Worm (Caenorhabditis elegans): Measurements from ENCODE around the gene ZC116.1.

- TF ChIP-seq cog-1 (tag; optimal IDR thresholded peaks at IDR 0.05) = no peak
- TF ChIP-seq flt-1 (GFP tag; IDR thresholded peaks at IDR 0.05) = no peak
- no peak for TF ChIP-seq T22C8.4 (GFP tag; IDR thresholded peaks at IDR 0.05)
- TF ChIP-seq med-1 (GFP tag; optimal IDR thresholded peaks at IDR 0.05; ENCODE audit: insufficient read depth) = no peak
- TF ChIP-seq tab-1 (GFP tag; IDR thresholded peaks at IDR 0.05) = no peak
- TF ChIP-seq ref-1 (GFP tag; conservative IDR thresholded peaks at IDR 0.05) = no peak
Observed at ce11 chrV:12575846-12576245, 33.8 kb upstream of the ZC116.1 start.

Measured in whole organism, midembryonic.